Worm (Caenorhabditis elegans) whole organism, mixed stage, embryonic: ENCODE results near the gene tric-1B.1.

Experiments
- M03D4.4 ChIP-seq: sonication (generic microtip); optimal IDR thresholded peaks from 2 replicates; lab custom pipeline; 2017; ENCODE audit warnings: mild to moderate bottlenecking, missing genetic modification characterization, missing compliant biosample characterization
- bed-3 ChIP-seq: fragments of 200-800 bp; sonication (Bioruptor generic); optimal IDR thresholded peaks from 3 replicates; lab custom pipeline; 2018; ENCODE audit warnings: mild to moderate bottlenecking, missing genetic modification characterization, moderate library complexity, missing compliant biosample characterization
- blmp-1 ChIP-seq: fragments of 150-350 bp; optimal IDR thresholded peaks from 2 replicates; lab custom pipeline; 2014; ENCODE audit warnings: missing biosample characterization, missing genetic modification characterization
- ceh-39 ChIP-seq: fragments of 150-350 bp; optimal IDR thresholded peaks from 2 replicates; lab custom pipeline; 2014; ENCODE audit warnings: missing biosample characterization, missing genetic modification characterization
- ceh-43 ChIP-seq: fragments of 200-800 bp; sonication (Bioruptor generic); optimal IDR thresholded peaks from 2 replicates; lab custom pipeline; 2018; ENCODE audit warnings: mild to moderate bottlenecking, missing genetic modification characterization, moderate library complexity, missing compliant biosample characterization
- ces-1 ChIP-seq: fragments of 150-350 bp; optimal IDR thresholded peaks from 2 replicates; lab custom pipeline; 2014; ENCODE audit warnings: missing biosample characterization, missing genetic modification reagents, missing genetic modification characterization
- cnd-1 ChIP-seq: fragments of 200-800 bp; sonication (Bioruptor generic); optimal IDR thresholded peaks from 2 replicates; lab custom pipeline; 2018; ENCODE audit warnings: mild to moderate bottlenecking, missing genetic modification characterization, missing compliant biosample characterization
- drap-1 ChIP-seq: fragments of 200-800 bp; sonication (Bioruptor generic); optimal IDR thresholded peaks from 3 replicates; lab custom pipeline; 2018; ENCODE audit warnings: mild to moderate bottlenecking, missing genetic modification characterization, missing compliant biosample characterization
- elt-3 ChIP-seq: fragments of 150-350 bp; optimal IDR thresholded peaks from 2 replicates; lab custom pipeline; 2014; ENCODE audit warnings: missing biosample characterization, missing genetic modification characterization
- flh-1 ChIP-seq: fragments of 200-800 bp; sonication (Bioruptor generic); optimal IDR thresholded peaks from 2 replicates; lab custom pipeline; 2018; ENCODE audit warnings: mild to moderate bottlenecking, missing genetic modification characterization, moderate library complexity, missing compliant biosample characterization
- ham-2 ChIP-seq: fragments of 200-800 bp; sonication (Bioruptor generic); optimal IDR thresholded peaks from 2 replicates; lab custom pipeline; 2018; ENCODE audit warnings: mild to moderate bottlenecking, missing genetic modification characterization, missing compliant biosample characterization
- hlh-1 ChIP-seq: fragments of 150-350 bp; optimal IDR thresholded peaks from 2 replicates; lab custom pipeline; 2014; ENCODE audit warnings: missing biosample characterization, missing genetic modification reagents, missing genetic modification characterization
- lin-13 ChIP-seq: fragments of 150-350 bp; optimal IDR thresholded peaks from 2 replicates; lab custom pipeline; 2014; ENCODE audit warnings: missing biosample characterization, missing genetic modification characterization
- lin-32 ChIP-seq: fragments of 200-800 bp; sonication (Bioruptor generic); optimal IDR thresholded peaks from 2 replicates; lab custom pipeline; 2018; ENCODE audit warnings: mild to moderate bottlenecking, missing genetic modification characterization, missing compliant biosample characterization
- lsy-2 ChIP-seq: fragments of 150-350 bp; optimal IDR thresholded peaks from 2 replicates; lab custom pipeline; 2014; ENCODE audit warnings: missing biosample characterization, missing genetic modification characterization
- mab-5 ChIP-seq: fragments of 150-350 bp; optimal IDR thresholded peaks from 2 replicates; lab custom pipeline; 2014; ENCODE audit warnings: missing biosample characterization, missing genetic modification characterization
- mep-1 ChIP-seq: fragments of 150-350 bp; optimal IDR thresholded peaks from 2 replicates; lab custom pipeline; 2017; ENCODE audit warnings: missing biosample characterization, missing genetic modification reagents, missing genetic modification characterization, inconsistent platforms
- mls-2 ChIP-seq: sonication (generic microtip); optimal IDR thresholded peaks from 2 replicates; lab custom pipeline; 2016; ENCODE audit warnings: mild to moderate bottlenecking, missing genetic modification characterization, moderate library complexity, missing compliant biosample characterization
- nhr-12 ChIP-seq: fragments of 150-350 bp; optimal IDR thresholded peaks from 2 replicates; lab custom pipeline; 2014; ENCODE audit warnings: missing biosample characterization, missing genetic modification characterization
- nhr-2 ChIP-seq: fragments of 150-350 bp; optimal IDR thresholded peaks from 2 replicates; lab custom pipeline; 2014; ENCODE audit warnings: missing biosample characterization, missing genetic modification characterization
- nhr-237 ChIP-seq: fragments of 150-350 bp; optimal IDR thresholded peaks from 2 replicates; lab custom pipeline; 2014; ENCODE audit warnings: missing biosample characterization, missing genetic modification characterization
- nhr-28 ChIP-seq: fragments of 150-350 bp; optimal IDR thresholded peaks from 2 replicates; lab custom pipeline; 2014; ENCODE audit warnings: missing biosample characterization, missing genetic modification characterization
- nhr-76 ChIP-seq: sonication (generic microtip); optimal IDR thresholded peaks from 2 replicates; lab custom pipeline; 2017; ENCODE audit warnings: missing biosample characterization, missing genetic modification characterization
- pha-4 ChIP-seq: fragments of 150-350 bp; optimal IDR thresholded peaks from 2 replicates; lab custom pipeline; 2018; ENCODE audit warnings: missing biosample characterization, missing genetic modification reagents, missing genetic modification characterization
- sem-2 ChIP-seq: fragments of 200-800 bp; sonication (Bioruptor generic); optimal IDR thresholded peaks from 2 replicates; lab custom pipeline; 2018; ENCODE audit warnings: mild to moderate bottlenecking, missing genetic modification characterization, missing compliant biosample characterization
- snpc-4 ChIP-seq: fragments of 150-350 bp; optimal IDR thresholded peaks from 2 replicates; lab custom pipeline; 2014; ENCODE audit warnings: missing biosample characterization, missing genetic modification characterization
- sptf-1 ChIP-seq: sonication (generic microtip); optimal IDR thresholded peaks from 2 replicates; lab custom pipeline; 2017; ENCODE audit warnings: mild to moderate bottlenecking, missing genetic modification characterization, moderate library complexity, missing compliant biosample characterization
- tbx-8 ChIP-seq: fragments of 200-800 bp; sonication (Bioruptor generic); optimal IDR thresholded peaks from 2 replicates; lab custom pipeline; 2018; ENCODE audit warnings: mild to moderate bottlenecking, missing genetic modification characterization, moderate library complexity, missing compliant biosample characterization
- unc-120 ChIP-seq: sonication (generic microtip); optimal IDR thresholded peaks from 2 replicates; lab custom pipeline; 2017; ENCODE audit warnings: missing genetic modification characterization, missing compliant biosample characterization; ENCODE audit not compliant: poor library complexity, severe bottlenecking
- zip-8 ChIP-seq: fragments of 150-350 bp; optimal IDR thresholded peaks from 2 replicates; lab custom pipeline; 2014; ENCODE audit warnings: missing biosample characterization, missing genetic modification characterization
- ztf-11 ChIP-seq: fragments of 150-350 bp; optimal IDR thresholded peaks from 2 replicates; lab custom pipeline; 2014; ENCODE audit warnings: missing biosample characterization, missing genetic modification characterization

Gene tric-1B.1

DNA sequence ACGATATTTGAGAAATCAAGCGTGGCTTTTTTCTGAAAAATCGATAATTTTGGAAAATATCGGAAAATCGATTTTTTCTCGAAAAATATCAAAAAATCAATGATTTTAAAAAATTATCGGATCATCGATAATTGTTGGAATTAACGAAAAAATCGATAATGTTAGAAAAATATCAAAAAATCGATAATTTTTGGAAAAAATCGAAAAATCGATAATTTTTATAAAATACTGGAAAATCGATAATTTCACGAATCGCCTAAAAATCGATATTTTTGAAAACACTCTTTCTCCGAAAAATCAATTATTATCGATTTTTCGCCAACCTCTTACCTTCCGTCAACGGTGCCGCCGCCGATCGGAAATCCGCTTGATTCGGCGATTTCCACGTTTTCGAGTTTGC is 35.2 kb upstream of the tric-1B.1 start:
- TF ChIP-seq nhr-12 (no peak), tbx-8 (no peak), nhr-76 (tag; lab: Kevin White, UChicago) (no peak), ceh-39 (tag; lab: Kevin White, UChicago) (no peak), ces-1 (GFP tag; lab: Kevin White, UChicago) (no peak), mls-2 (tag; lab: Kevin White, UChicago) (no peak), snpc-4 (tag; lab: Kevin White, UChicago) (no peak), pha-4 (tag; lab: Kevin White, UChicago) (no peak), lsy-2 (no peak), sptf-1 (no peak), mab-5 (tag; lab: Kevin White, UChicago) (no peak), zip-8 (tag; lab: Kevin White, UChicago) (no peak), nhr-28 (tag; lab: Kevin White, UChicago) (no peak), ceh-43 (no peak), flh-1 (GFP tag; lab: Kevin White, UChicago) (no peak), drap-1 (GFP tag; lab: Kevin White, UChicago) (no peak), lin-13 (tag; lab: Kevin White, UChicago) (no peak), hlh-1 (no peak)

DNA sequence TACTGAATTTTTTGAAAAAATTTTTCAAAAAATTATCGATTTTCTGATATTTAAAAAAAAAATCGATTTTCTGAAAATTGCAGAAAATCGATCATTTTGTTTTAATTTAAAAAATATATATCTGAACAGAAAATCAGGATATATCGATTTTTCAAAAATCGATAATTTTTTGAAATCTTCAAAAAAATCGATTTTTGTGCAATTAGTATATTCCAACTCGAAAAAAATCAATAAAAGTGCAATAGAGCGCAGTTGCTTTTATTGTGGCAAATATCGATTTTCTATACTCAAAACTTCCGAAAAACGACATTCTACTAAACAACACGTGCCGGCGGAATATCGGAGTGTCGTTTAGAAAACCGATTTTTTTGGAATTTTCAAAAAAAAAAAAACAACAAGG is 34.6 kb upstream of the tric-1B.1 start:
- TF ChIP-seq unc-120 (tag; lab: Kevin White, UChicago) (no peak), M03D4.4 (no peak), nhr-76 (tag; lab: Kevin White, UChicago) (no peak), zip-8 (tag; lab: Kevin White, UChicago) (no peak), mls-2 (tag; lab: Kevin White, UChicago) (no peak), nhr-237 (tag; lab: Kevin White, UChicago) (no peak), mab-5 (tag; lab: Kevin White, UChicago) (no peak), flh-1 (GFP tag; lab: Kevin White, UChicago) (no peak), ham-2 (no peak), ztf-11 (tag; lab: Kevin White, UChicago) (no peak), snpc-4 (tag; lab: Kevin White, UChicago) (no peak), elt-3 (tag; lab: Kevin White, UChicago) (no peak), ceh-43 (no peak), drap-1 (GFP tag; lab: Kevin White, UChicago) (no peak), sem-2 (GFP tag; lab: Kevin White, UChicago) (no peak)

DNA sequence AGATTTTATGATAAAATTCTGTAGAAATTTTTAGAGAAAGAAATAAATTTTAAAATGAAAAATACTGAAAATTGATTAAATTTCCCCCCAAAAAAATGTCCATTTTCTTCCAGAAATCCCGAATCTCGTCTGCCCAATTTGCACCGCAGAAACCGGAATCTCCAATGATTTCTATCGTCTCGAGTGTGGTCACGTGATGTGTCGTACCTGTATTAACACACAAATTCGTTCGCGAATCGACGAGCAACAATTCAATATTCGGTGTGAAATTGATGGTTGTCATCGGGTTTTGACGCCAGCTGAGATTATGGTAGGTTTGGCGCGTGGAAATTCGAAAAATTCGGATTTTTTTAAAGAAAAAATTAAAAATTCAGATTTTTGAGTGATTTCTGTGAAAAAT is 30.5 kb upstream of the tric-1B.1 start:
- TF ChIP-seq drap-1 (GFP tag; lab: Kevin White, UChicago): no peak

DNA sequence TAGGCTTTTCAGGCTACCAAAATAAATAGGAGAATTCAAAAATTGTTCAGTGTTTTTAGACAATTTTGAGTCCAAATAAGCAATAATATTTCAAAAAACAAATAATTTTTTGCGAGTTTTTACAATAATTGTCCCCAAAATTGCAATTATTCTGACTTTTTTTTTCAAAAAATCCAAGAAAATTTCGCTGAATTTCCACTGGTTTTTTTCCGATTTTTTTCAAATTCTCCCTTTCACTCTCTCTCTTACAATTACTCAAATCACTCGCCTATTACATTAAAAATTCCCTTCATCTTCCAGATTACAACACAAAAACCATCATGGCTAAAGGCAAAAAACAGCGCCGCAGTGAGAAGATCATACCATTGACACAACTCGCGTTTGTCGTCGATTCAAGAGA is 23.0 kb upstream of the tric-1B.1 start, which contains the start of gene Y57A10A.31:
TSS of gene Y57A10A.31 (plus strand) at position 301 of the 400 bp plus-strand sequence.
- TF ChIP-seq bed-3 (no peak), nhr-237 (tag; lab: Kevin White, UChicago) (no peak), sptf-1 (no peak), ces-1 (GFP tag; lab: Kevin White, UChicago) (no peak), ztf-11 (tag; lab: Kevin White, UChicago) (no peak), cnd-1 (tag; lab: Kevin White, UChicago) (no peak), mep-1 (tag; lab: Kevin White, UChicago) (no peak), blmp-1 (tag; lab: Kevin White, UChicago) (no peak), drap-1 (GFP tag; lab: Kevin White, UChicago) (no peak), ham-2 (no peak), lin-13 (tag; lab: Kevin White, UChicago) (no peak), lsy-2 (no peak), hlh-1 (no peak), mab-5 (tag; lab: Kevin White, UChicago) (no peak), ceh-43 (no peak), lin-32 (GFP tag; lab: Kevin White, UChicago) (no peak), nhr-2 (tag; lab: Kevin White, UChicago) (no peak), tbx-8 (no peak)

DNA sequence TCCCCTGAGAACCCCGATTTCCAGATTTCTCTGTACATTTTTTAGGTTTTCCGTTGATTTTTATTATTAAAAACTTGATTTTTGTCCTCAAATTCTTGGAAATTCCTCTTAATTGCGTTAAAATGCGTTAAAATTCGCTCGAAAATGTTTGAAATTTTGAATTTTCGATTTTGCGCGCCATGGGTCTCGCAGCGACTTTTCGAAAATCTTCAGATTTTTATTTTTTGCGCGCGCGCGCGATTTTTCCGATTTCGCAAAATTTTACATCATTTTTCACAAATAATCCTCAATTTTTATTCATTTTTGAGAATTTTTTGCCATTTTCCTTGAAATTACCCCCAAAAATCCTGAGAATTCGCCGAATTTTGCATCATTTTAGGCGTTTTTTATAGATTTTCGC is 18.0 kb upstream of the tric-1B.1 start:
- TF ChIP-seq tbx-8 (no peak), ceh-39 (tag; lab: Kevin White, UChicago) (no peak), nhr-12 (no peak), mls-2 (tag; lab: Kevin White, UChicago) (no peak), nhr-2 (tag; lab: Kevin White, UChicago) (no peak), cnd-1 (tag; lab: Kevin White, UChicago) (no peak), hlh-1 (no peak), ham-2 (no peak), snpc-4 (tag; lab: Kevin White, UChicago) (no peak)
